Fruit fly (Drosophila melanogaster) whole organism, embryonic: ENCODE measurements around the gene Wsck.
A peak's percentile ranks its signal among the peaks of the same experiment; 100 is the strongest.

Experiments
- BEAF-32 ChIP-seq: fragments of 200-800 bp; sonication (Bioruptor generic); optimal IDR thresholded peaks from 3 replicates; lab custom pipeline; 2017; ENCODE audit warnings: missing biosample characterization, missing genetic modification characterization, mild to moderate bottlenecking, moderate library complexity, missing genetic modification reagents
- CG12659 ChIP-seq: fragments of 200-800 bp; sonication (Bioruptor generic); optimal IDR thresholded peaks from 3 replicates; lab custom pipeline; 2017; ENCODE audit warnings: mild to moderate bottlenecking, missing biosample characterization, missing genetic modification reagents, missing genetic modification characterization
- CG12942 ChIP-seq: fragments of 200-800 bp; sonication (Bioruptor generic); optimal IDR thresholded peaks from 3 replicates; lab custom pipeline; 2016; ENCODE audit warnings: missing biosample characterization, missing genetic modification characterization
- CG13287 ChIP-seq: fragments of 200-800 bp; sonication (Bioruptor generic); IDR thresholded peaks from 2 replicates; pipeline ENCODE4 v1.3.6; 2022; ENCODE audit warnings: missing biosample characterization, missing genetic modification characterization; ENCODE audit not compliant: partially characterized antibody
- CG13775 ChIP-seq: fragments of 200-800 bp; sonication (Bioruptor generic); optimal IDR thresholded peaks from 3 replicates; lab custom pipeline; 2017; ENCODE audit warnings: missing biosample characterization, mild to moderate bottlenecking, missing genetic modification characterization
- CG14860 ChIP-seq: fragments of 200-800 bp; sonication (Bioruptor generic); IDR thresholded peaks from 3 replicates; pipeline ENCODE4 v1.3.6; 2022; ENCODE audit warnings: missing biosample characterization, missing genetic modification characterization; ENCODE audit not compliant: partially characterized antibody
- CG15073 ChIP-seq: fragments of 200-800 bp; sonication (Bioruptor generic); optimal IDR thresholded peaks from 2 replicates; lab custom pipeline; 2016; ENCODE audit warnings: missing biosample characterization, missing genetic modification characterization
- CG15269 ChIP-seq: fragments of 200-800 bp; sonication (Bioruptor generic); optimal IDR thresholded peaks from 2 replicates; lab custom pipeline; 2018; ENCODE audit warnings: missing biosample characterization, mild to moderate bottlenecking, missing genetic modification characterization, moderate library complexity
- CG2202 ChIP-seq: fragments of 200-800 bp; sonication (Bioruptor generic); optimal IDR thresholded peaks from 2 replicates; lab custom pipeline; 2018; ENCODE audit warnings: missing biosample characterization, mild to moderate bottlenecking, missing genetic modification characterization
- CG32532 ChIP-seq: fragments of 200-800 bp; sonication (Bioruptor generic); IDR thresholded peaks from 2 replicates; pipeline ENCODE4 v1.3.6; 2022; ENCODE audit warnings: missing biosample characterization, missing genetic modification characterization
- CG32767 ChIP-seq: fragments of 200-800 bp; sonication (Bioruptor generic); IDR thresholded peaks from 2 replicates; pipeline ENCODE4 v1.3.6; 2022; ENCODE audit warnings: missing biosample characterization, missing genetic modification characterization
- CG34224 ChIP-seq: fragments of 200-800 bp; sonication (Bioruptor generic); IDR thresholded peaks from 3 replicates; pipeline ENCODE4 v1.3.6; 2022; ENCODE audit warnings: missing biosample characterization, missing genetic modification characterization; ENCODE audit not compliant: partially characterized antibody
- CG3995 ChIP-seq: fragments of 200-800 bp; sonication (Bioruptor generic); optimal IDR thresholded peaks from 3 replicates; lab custom pipeline; 2016; ENCODE audit warnings: missing biosample characterization, missing genetic modification characterization
- CG42726 ChIP-seq: fragments of 200-800 bp; sonication (Bioruptor generic); IDR thresholded peaks from 2 replicates; pipeline ENCODE4 v1.3.6; 2022; ENCODE audit warnings: missing biosample characterization, missing genetic modification characterization; ENCODE audit not compliant: partially characterized antibody
- CG4820 ChIP-seq: fragments of 200-800 bp; sonication (Bioruptor generic); optimal IDR thresholded peaks from 3 replicates; lab custom pipeline; 2016; ENCODE audit warnings: missing biosample characterization, missing genetic modification characterization
- CG6765 ChIP-seq: fragments of 200-800 bp; sonication (Bioruptor generic); optimal IDR thresholded peaks from 3 replicates; lab custom pipeline; 2017; ENCODE audit warnings: missing biosample characterization, mild to moderate bottlenecking, missing genetic modification characterization
- CG6791 ChIP-seq: fragments of 200-800 bp; sonication (Bioruptor generic); IDR thresholded peaks from 3 replicates; pipeline ENCODE4 v1.3.6; 2022; ENCODE audit warnings: missing biosample characterization, missing genetic modification characterization; ENCODE audit not compliant: partially characterized antibody
- CG8359 ChIP-seq: fragments of 200-800 bp; sonication (Bioruptor generic); optimal IDR thresholded peaks from 2 replicates; lab custom pipeline; 2017; ENCODE audit warnings: missing biosample characterization, mild to moderate bottlenecking, missing genetic modification characterization, borderline replicate concordance
- CoRest ChIP-seq: fragments of 200-800 bp; sonication (Bioruptor generic); optimal IDR thresholded peaks from 3 replicates; lab custom pipeline; 2018; ENCODE audit warnings: missing biosample characterization, mild to moderate bottlenecking, missing genetic modification characterization, moderate library complexity
- Dbx ChIP-seq: fragments of 200-800 bp; sonication (Bioruptor generic); IDR thresholded peaks from 3 replicates; pipeline ENCODE4 v1.3.6; 2022; ENCODE audit warnings: missing biosample characterization, missing genetic modification characterization
- Dek ChIP-seq: fragments of 200-800 bp; sonication (Bioruptor generic); optimal IDR thresholded peaks from 3 replicates; lab custom pipeline; 2019; ENCODE audit warnings: missing biosample characterization, mild to moderate bottlenecking, missing genetic modification characterization, moderate library complexity
- Dref ChIP-seq: fragments of 200-800 bp; sonication (Bioruptor generic); IDR thresholded peaks from 2 replicates; pipeline ENCODE4 v1.3.6; 2022; ENCODE audit warnings: missing biosample characterization, missing genetic modification characterization
- HLH4C ChIP-seq: fragments of 200-800 bp; sonication (Bioruptor generic); IDR thresholded peaks from 3 replicates; pipeline ENCODE4 v1.3.6; 2022; ENCODE audit warnings: missing biosample characterization, missing genetic modification characterization; ENCODE audit not compliant: partially characterized antibody
- HmgZ ChIP-seq: fragments of 200-800 bp; sonication (Bioruptor generic); optimal IDR thresholded peaks from 2 replicates; lab custom pipeline; 2018; ENCODE audit warnings: missing biosample characterization, mild to moderate bottlenecking, missing genetic modification characterization
- Hmr ChIP-seq: fragments of 200-800 bp; sonication (Bioruptor generic); optimal IDR thresholded peaks from 3 replicates; lab custom pipeline; 2017; ENCODE audit warnings: mild to moderate bottlenecking, missing biosample characterization, missing genetic modification reagents, missing genetic modification characterization
- Med ChIP-seq: fragments of 200-800 bp; sonication (Bioruptor generic); peaks from one replicate; lab custom pipeline; 2016; ENCODE audit warnings: missing biosample characterization, missing genetic modification characterization, mild to moderate bottlenecking, inconsistent platforms, moderate library complexity
- Mrtf ChIP-seq: fragments of 200-800 bp; sonication (Bioruptor generic); IDR thresholded peaks from 3 replicates; pipeline ENCODE4 v1.3.6; 2022; ENCODE audit warnings: missing biosample characterization, missing genetic modification characterization
- Xbp1 ChIP-seq: fragments of 200-800 bp; sonication (Bioruptor generic); optimal IDR thresholded peaks from 3 replicates; lab custom pipeline; 2016; ENCODE audit warnings: missing biosample characterization, mild to moderate bottlenecking, missing genetic modification characterization
- ato ChIP-seq: fragments of 200-800 bp; sonication (Bioruptor generic); IDR thresholded peaks from 2 replicates; pipeline ENCODE4 v1.3.6; 2022; ENCODE audit warnings: missing biosample characterization, missing genetic modification characterization; ENCODE audit not compliant: partially characterized antibody
- bsh ChIP-seq, 2 experiments: fragments of 200-800 bp; sonication (Bioruptor generic); optimal IDR thresholded peaks; 2 replicates each; lab custom pipeline; 2017 to 2018; ENCODE audit warnings: mild to moderate bottlenecking in 2 of 2, missing biosample characterization in 2 of 2, missing genetic modification characterization in 2 of 2, moderate library complexity in 1 of 2
- chif ChIP-seq, 2 experiments: fragments of 200-800 bp; sonication (Bioruptor generic); optimal IDR thresholded peaks; 3 replicates each; lab custom pipeline; 2016; ENCODE audit warnings: missing biosample characterization in 2 of 2, missing genetic modification characterization in 2 of 2
- crp ChIP-seq, 2 experiments: fragments of 200-800 bp; sonication (Bioruptor generic); optimal IDR thresholded peaks; 2 replicates in 1 of 2; 3 replicates in 1 of 2; lab custom pipeline; 2017; ENCODE audit warnings: missing biosample characterization in 2 of 2, missing genetic modification characterization in 2 of 2, mild to moderate bottlenecking in 1 of 2, moderate library complexity in 1 of 2
- exex ChIP-seq: fragments of 200-800 bp; sonication (Bioruptor generic); optimal IDR thresholded peaks from 4 replicates; lab custom pipeline; 2018; ENCODE audit warnings: missing biosample characterization, mild to moderate bottlenecking, missing genetic modification characterization, moderate library complexity
- h ChIP-seq: fragments of >200 bp; optimal IDR thresholded peaks from 2 replicates; lab custom pipeline; 2017
- hb ChIP-seq: fragments of 200-800 bp; sonication (Bioruptor generic); IDR thresholded peaks from 3 replicates; pipeline ENCODE4 v1.3.6; 2022; ENCODE audit warnings: missing biosample characterization, missing genetic modification characterization; ENCODE audit not compliant: partially characterized antibody
- hbn ChIP-seq: fragments of 200-800 bp; sonication (Bioruptor generic); IDR thresholded peaks from 2 replicates; pipeline ENCODE4 v1.3.6; 2022; ENCODE audit warnings: missing biosample characterization, missing genetic modification characterization; ENCODE audit not compliant: partially characterized antibody
- inv ChIP-seq: fragments of 200-800 bp; sonication (Bioruptor generic); IDR thresholded peaks from 2 replicates; pipeline ENCODE4 v1.3.6; 2022; ENCODE audit warnings: missing biosample characterization, missing genetic modification characterization; ENCODE audit not compliant: partially characterized antibody
- kah ChIP-seq: fragments of 200-800 bp; sonication (Bioruptor generic); optimal IDR thresholded peaks from 2 replicates; lab custom pipeline; 2018; ENCODE audit warnings: missing biosample characterization, mild to moderate bottlenecking, missing genetic modification characterization
- mld ChIP-seq: fragments of 200-800 bp; sonication (Bioruptor generic); IDR thresholded peaks from 3 replicates; pipeline ENCODE4 v1.3.6; 2022; ENCODE audit warnings: missing biosample characterization, missing genetic modification characterization; ENCODE audit not compliant: partially characterized antibody
- nerfin-2 ChIP-seq: fragments of 200-800 bp; sonication (Bioruptor generic); IDR thresholded peaks from 2 replicates; pipeline ENCODE4 v1.3.6; 2022; ENCODE audit warnings: missing biosample characterization, missing genetic modification characterization; ENCODE audit not compliant: partially characterized antibody
- pzg ChIP-seq: fragments of 200-800 bp; sonication (Bioruptor generic); optimal IDR thresholded peaks from 3 replicates; lab custom pipeline; 2018; ENCODE audit warnings: missing biosample characterization, mild to moderate bottlenecking, missing genetic modification characterization, moderate library complexity
- row ChIP-seq: fragments of 200-800 bp; sonication (Bioruptor generic); IDR thresholded peaks from 3 replicates; pipeline ENCODE4 v1.3.6; 2022; ENCODE audit warnings: missing biosample characterization, missing genetic modification characterization
- sens ChIP-seq: fragments of 200-800 bp; sonication (Bioruptor generic); peaks from one replicate; lab custom pipeline; 2016; ENCODE audit warnings: missing biosample characterization, missing genetic modification characterization
- sisA ChIP-seq: fragments of 200-800 bp; sonication (Bioruptor generic); IDR thresholded peaks from 2 replicates; pipeline ENCODE4 v1.3.6; 2022; ENCODE audit warnings: missing biosample characterization, missing genetic modification characterization
- tna ChIP-seq: fragments of 200-800 bp; sonication (Bioruptor generic); IDR thresholded peaks from 2 replicates; pipeline ENCODE4 v1.3.6; 2022; ENCODE audit warnings: missing biosample characterization, missing genetic modification characterization; ENCODE audit not compliant: partially characterized antibody
- vnd ChIP-seq: fragments of 200-800 bp; sonication (Bioruptor generic); IDR thresholded peaks from 3 replicates; pipeline ENCODE4 v1.3.6; 2022; ENCODE audit warnings: missing biosample characterization, missing genetic modification characterization; ENCODE audit not compliant: partially characterized antibody
- zen2 ChIP-seq: fragments of 200-800 bp; sonication (Bioruptor generic); IDR thresholded peaks from 3 replicates; pipeline ENCODE4 v1.3.6; 2022; ENCODE audit warnings: missing biosample characterization, missing genetic modification characterization; ENCODE audit not compliant: partially characterized antibody

The Wsck gene

DNA sequence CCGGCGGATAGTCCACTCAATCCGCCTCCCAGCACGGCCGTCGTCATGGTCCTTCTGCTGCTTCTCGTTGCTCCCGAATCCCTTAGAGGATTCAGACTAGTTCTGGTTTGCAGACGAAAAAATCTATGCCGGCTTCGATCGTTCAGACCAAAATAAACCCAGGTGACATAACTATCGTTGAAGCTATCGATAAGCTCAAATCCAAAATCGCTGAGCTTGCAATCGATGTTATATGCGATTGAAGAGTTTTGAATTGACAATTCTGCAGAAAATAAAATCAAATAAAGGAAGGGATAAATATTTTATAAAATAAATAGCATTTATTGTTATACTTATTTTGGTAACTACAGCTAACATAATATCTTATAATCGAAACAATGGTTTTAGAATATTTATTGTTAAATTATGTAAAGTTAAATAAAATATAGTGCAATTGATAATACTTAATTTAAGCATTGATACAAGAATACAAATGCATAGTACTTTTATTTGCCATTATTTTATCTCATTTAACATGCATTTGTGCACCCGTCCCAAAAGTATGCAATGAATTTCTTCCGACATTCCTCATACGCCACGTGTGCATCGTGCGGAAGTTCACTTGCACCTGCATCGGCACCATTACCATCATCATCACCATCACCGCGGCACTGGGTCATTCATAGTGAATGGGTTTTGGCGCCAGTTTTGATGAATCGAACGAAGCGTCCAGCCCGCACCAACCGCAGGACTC is 32.0 kb upstream of the Wsck start, which contains the start of gene Ppox (continued):
- TF ChIP-seq CG2202 (no peak), CG15073 (GFP tag; lab: Kevin White, UChicago) (no peak), row (GFP tag; lab: Robert Waterston, UW) (peak; percentile 45; the same call in 2 of the 3 replicates), zen2 (GFP tag; lab: Robert Waterston, UW) (peak; percentile 88), pzg (peak; percentile 61), hb (GFP tag; lab: Robert Waterston, UW) (peak; percentile 85), CG13775 (GFP tag; lab: Kevin White, UChicago) (no peak), Mrtf (GFP tag; lab: Robert Waterston, UW) (no peak), Dek (tag; lab: Kevin White, UChicago) (peak; percentile 14), BEAF-32 (GFP tag; lab: Kevin White, UChicago) (peak; percentile 86), chif (GFP tag; optimal IDR thresholded peaks at IDR 0.05; lab: Kevin White, UChicago) (no peak), vnd (GFP tag; lab: Robert Waterston, UW) (peak; percentile 91), ato (GFP tag; lab: Robert Waterston, UW) (peak; percentile 66), CG12942 (GFP tag; lab: Kevin White, UChicago) (no peak), sens (GFP tag; lab: Kevin White, UChicago) (peak; percentile 54), CG14860 (GFP tag; lab: Robert Waterston, UW) (peak; percentile 83), CG12659 (GFP tag; lab: Kevin White, UChicago) (peak; percentile 15), Med (peak; percentile 32), Xbp1 (peak; percentile 0), CG6791 (peak; percentile 81), exex (tag; lab: Kevin White, UChicago) (no peak), CG42726 (GFP tag; lab: Robert Waterston, UW) (peak; percentile 93), nerfin-2 (GFP tag; lab: Robert Waterston, UW) (peak; percentile 92), sisA (GFP tag; lab: Robert Waterston, UW) (no peak), Dref (GFP tag; lab: Robert Waterston, UW) (peak; percentile 90), CG15269 (no peak), kah (GFP tag; lab: Kevin White, UChicago) (peak; percentile 17), HmgZ (tag; lab: Kevin White, UChicago) (no peak), CG4820 (no peak), CG32532 (GFP tag; lab: Robert Waterston, UW) (no peak), CG34224 (GFP tag; lab: Robert Waterston, UW) (peak; percentile 97), CG32767 (GFP tag; lab: Robert Waterston, UW) (no peak), h (lab: Kevin White, UChicago) (no peak), HLH4C (peak; percentile 92), CG8359 (no peak), CG6765 (no peak), CoRest (peak; percentile 5), mld (GFP tag; lab: Robert Waterston, UW) (peak; percentile 76), crp (GFP tag; optimal IDR thresholded peaks at IDR 0.05; lab: Kevin White, UChicago) (peak in 1 of 2 experiments; percentile 55), hbn (GFP tag; lab: Robert Waterston, UW) (peak; percentile 94), tna (GFP tag; lab: Robert Waterston, UW) (peak; percentile 88), CG3995 (peak; percentile 96), bsh (GFP tag; optimal IDR thresholded peaks at IDR 0.05; lab: Kevin White, UChicago) (peak in 1 of 2 experiments; percentile 5), CG13287 (GFP tag; lab: Robert Waterston, UW) (peak; percentile 98), inv (peak; percentile 89), Hmr (GFP tag; lab: Kevin White, UChicago) (no peak), Dbx (GFP tag; lab: Robert Waterston, UW) (no peak)
